Fruit fly (Drosophila melanogaster): ENCODE data around the gene NijA.

NijA gene

DNA sequence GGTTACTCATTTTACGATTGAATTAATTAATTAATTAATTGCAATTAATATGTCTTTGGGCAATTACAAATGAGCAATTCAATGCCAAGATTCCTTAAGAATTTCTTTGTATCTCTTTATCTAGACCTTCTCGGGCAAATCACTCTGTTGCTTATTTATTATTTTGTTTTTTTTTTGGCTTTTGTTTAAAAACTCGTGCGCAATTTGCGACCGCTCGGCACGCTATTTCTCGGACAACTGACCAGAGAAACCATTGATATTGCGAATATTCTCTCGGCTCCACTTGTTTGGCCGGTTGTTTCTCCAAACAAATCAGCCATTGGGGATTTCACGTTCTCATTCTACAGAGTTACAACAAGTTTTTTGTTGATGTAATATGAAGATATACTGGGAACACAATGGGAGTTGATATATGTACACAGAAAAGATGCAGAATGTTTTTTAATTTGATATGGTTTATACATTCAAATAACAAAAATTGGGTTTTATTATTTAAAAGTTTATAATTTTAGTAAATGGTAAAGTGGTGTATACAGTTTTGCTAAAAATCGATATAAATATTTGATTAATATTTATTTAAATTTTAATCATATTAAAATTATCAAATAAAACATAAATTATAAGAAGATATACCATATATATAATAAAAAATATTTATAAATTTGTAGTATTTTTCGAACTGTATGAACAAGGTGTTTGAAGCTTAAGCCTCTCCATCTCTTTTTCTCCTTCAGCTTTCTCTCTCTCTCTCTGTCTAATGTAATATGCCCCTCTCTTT, at the start of gene NijA:
Gene NijA (minus strand): TSS at position 243 of the 778 bp plus-strand sequence.
- TF ChIP-seq CTCF (optimal IDR thresholded peaks at IDR 0.05) (no peak), CG8478 (optimal IDR thresholded peaks at IDR 0.05) (no peak)

DNA sequence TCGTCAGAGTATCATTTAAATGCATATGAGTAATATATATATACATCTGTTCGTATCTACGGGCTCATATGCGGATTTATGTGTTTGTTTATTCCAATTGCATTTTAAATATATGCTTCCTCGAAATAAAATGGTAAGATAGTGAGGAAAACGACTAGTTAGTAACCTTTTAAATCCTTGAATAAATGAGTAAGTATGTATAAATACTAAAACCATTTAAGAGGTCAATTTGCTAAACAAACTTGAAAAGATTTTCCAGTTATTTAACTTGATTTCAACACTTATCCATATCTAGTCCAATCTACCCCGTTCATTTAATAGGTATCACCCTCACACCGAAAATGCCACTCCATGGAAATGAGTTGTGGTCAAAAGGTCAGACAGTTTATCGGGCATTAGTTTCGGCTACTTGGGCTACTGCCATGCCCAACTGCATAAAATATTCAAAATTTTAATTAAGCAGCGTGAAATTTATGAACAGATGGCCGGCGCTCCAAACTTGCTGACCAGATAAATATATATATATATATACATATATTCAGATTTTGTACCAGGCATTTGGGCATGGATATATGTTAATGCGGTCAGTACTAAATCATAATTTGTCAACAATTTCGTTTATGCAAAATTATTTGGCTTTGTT, 49.0 kb upstream of the NijA start:
- TF ChIP-seq CTCF (optimal IDR thresholded peaks at IDR 0.05) (no peak), CG8478 (optimal IDR thresholded peaks at IDR 0.05) (no peak)

dm6 chr3L:10742813-10743212, 46.1 kb upstream of the NijA start:
- TF ChIP-seq CTCF (optimal IDR thresholded peaks at IDR 0.05) (no peak), CG8478 (optimal IDR thresholded peaks at IDR 0.05) (no peak)

DNA sequence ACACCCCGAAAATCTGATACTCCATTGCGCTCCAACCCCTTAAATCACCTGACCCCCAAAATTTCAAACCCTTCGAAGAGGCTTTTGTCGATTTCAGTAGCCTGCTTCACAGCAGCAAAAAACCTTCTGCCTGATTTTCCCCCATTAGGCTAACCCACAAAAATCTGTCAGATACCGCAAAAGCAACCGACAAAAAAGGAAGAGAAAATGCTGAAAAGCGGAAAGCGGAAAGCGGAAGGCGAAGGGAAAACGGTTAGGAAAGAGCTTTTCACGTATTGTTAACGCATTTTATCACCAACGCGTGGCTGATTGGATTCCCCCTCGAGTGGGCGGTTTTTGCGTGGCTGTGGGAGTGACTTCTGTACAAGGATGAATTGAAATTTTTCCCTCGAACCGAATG, 45.5 kb upstream of the NijA start:
- no peak for TF ChIP-seq CTCF (optimal IDR thresholded peaks at IDR 0.05)
- no peak for TF ChIP-seq CG8478 (optimal IDR thresholded peaks at IDR 0.05)

dm6 chr3L:10741120-10741519, 44.4 kb upstream of the NijA start:
- TF ChIP-seq CG8478 (optimal IDR thresholded peaks at IDR 0.05): no peak
- TF ChIP-seq CTCF (optimal IDR thresholded peaks at IDR 0.05): no peak

dm6 chr3L:10740707-10741106, 44.0 kb upstream of the NijA start:
- no peak for TF ChIP-seq CTCF (optimal IDR thresholded peaks at IDR 0.05)
- no peak for TF ChIP-seq CG8478 (optimal IDR thresholded peaks at IDR 0.05)

DNA sequence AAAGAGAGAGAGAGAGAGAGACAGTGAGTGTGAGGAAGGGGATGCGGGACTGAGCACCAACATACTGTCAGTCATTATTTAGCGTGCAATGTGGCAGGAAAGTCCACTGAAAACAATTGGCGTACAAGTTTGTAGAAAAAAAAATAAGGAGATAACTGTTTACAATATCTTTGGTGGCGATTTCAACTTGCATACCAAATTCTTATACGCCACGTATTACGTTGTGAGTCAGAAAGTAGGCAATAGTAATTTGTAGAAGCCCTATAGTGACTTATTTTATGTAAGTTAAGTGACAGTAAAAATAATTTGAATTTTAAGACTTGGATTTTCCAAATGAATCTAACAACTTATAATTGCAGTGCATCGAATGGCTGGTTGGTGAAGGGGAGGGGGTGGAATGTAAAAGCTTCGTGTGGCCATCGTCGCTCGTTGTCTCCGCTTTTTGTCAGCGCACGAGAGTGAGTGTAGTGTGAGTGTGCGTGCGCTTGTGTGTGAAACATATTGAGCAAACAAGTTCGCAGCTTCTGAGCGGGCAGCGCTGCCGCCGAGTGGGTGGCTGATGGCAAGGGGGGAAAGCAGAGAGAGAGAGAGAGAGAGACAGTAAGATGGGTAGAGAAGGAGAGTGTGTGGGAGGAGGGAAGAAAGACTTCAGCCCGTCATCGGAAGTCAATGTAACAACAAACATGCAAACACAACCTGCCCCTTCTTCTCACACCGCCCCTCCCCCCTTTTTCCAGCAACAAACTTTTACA, 43.2 kb upstream of the NijA start:
- TF ChIP-seq CTCF (optimal IDR thresholded peaks at IDR 0.05): no peak
- no peak for TF ChIP-seq CG8478 (optimal IDR thresholded peaks at IDR 0.05)

DNA sequence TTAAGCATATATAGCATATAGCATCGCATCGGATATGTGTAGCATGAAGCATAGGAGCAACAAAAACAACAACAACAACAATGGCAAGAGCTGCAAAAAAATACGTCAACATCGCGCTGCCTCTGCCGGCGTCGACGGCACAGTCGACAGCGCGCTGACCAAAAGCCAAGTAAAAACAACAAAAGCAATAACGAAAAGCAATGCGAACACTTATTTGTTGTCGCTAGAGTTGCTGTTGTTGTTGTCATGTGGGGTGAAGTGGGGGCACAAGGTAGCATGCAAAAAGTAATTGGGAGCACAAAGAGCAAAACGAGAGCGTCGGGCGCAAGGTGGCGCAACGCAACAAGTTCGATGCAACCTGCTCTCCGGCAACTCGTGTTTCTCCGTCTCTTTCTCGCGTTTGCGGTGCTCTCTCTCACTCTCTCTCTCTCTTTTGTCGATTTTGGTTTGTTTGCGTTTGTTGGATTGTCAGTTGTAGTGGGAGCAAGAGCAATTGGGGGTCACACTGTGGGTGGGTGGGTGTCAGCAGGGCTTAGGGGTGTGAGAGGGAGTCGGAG, 42.5 kb upstream of the NijA start:
- no peak for TF ChIP-seq CG8478 (optimal IDR thresholded peaks at IDR 0.05)

DNA sequence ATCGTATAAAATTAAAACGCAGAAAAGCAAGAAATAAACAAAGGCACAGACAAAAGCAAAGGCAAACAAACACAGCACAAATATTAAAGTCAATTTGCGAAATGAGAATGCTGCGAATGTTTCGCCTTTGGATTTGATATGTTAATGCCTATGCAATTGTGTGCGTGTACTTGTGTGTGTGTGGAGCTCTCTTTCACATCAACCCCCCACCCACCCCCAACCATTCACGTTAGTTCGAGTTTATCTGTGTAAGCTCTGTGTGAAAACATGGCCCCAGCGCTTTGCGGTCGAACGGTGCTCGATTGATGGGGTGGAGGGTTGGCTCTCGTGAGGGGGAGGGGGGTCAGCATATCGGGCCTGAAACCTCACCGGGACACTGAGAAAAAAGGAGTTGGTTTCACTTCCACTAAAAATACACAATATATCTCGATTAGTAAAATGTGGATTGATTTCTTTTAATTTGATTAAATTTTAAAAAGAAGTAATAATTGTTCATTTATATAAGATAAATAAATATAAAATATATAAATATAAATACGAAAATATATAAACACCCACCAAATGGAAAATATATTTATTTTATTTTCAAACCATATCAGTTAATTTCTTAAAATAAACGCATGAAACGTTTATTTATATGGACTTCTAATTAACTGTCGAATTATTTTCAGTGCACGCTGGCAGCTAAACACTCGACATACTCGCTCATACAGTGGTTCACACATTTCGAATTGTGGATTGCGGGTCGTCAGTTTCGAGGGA, 41.9 kb upstream of the NijA start:
- TF ChIP-seq CTCF (optimal IDR thresholded peaks at IDR 0.05): no peak
- no peak for TF ChIP-seq CG8478 (optimal IDR thresholded peaks at IDR 0.05)

- TF ChIP-seq CTCF (optimal IDR thresholded peaks at IDR 0.05) (no peak), CG8478 (optimal IDR thresholded peaks at IDR 0.05) (no peak)
Measured at dm6 chr3L:10737123-10737709, 40.5 kb upstream of the NijA start.

DNA sequence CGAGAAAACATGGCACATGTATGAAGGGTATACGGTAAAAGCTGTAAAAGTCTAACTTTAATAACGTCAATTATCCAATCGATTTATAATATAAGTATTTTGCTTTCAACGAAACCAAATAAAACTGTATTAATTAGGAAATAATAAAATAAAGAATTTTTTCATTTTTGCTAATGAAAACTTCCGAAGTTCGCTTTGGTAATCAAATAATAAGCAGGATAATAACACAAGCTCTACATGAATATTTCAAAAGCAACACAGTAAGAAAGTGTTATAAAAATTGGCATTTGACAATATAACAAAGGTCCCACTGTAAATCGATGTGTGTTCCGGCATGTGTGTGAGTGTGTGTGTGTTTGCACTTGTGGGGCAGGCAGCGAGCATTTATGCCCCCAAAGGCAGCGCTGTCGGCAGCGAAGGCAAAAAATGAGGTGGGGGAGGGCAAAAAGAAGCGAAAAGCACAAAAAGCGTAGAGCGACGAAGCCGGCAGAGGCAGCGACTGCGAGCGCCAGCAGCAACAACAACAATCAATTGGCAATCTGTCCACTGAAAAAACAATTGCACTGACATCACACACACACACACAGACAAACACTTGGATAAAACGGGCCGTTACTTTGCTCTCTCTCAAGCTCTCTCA, 39.9 kb upstream of the NijA start:
- no peak for TF ChIP-seq CG8478 (optimal IDR thresholded peaks at IDR 0.05)
- no peak for TF ChIP-seq CTCF (optimal IDR thresholded peaks at IDR 0.05)

dm6 chr3L:10735095-10735494, 38.4 kb upstream of the NijA start:
- TF ChIP-seq CG8478 (optimal IDR thresholded peaks at IDR 0.05) (no peak), CTCF (optimal IDR thresholded peaks at IDR 0.05) (no peak)

dm6 chr3L:10734561-10734960, 37.9 kb upstream of the NijA start:
- TF ChIP-seq CG8478 (optimal IDR thresholded peaks at IDR 0.05) (no peak), CTCF (optimal IDR thresholded peaks at IDR 0.05) (no peak)

- TF ChIP-seq CTCF (optimal IDR thresholded peaks at IDR 0.05) (no peak), CG8478 (optimal IDR thresholded peaks at IDR 0.05) (no peak)
Measured at dm6 chr3L:10733502-10733901, 36.8 kb upstream of the NijA start.
